Fruit fly (Drosophila melanogaster) whole organism, embryonic: ENCODE measurements around the gene CG32845.
A peak's percentile ranks its signal among the peaks of the same experiment; 100 is the strongest.

Experiments used
- CG10654 ChIP-seq: fragments of 200-800 bp; sonication (Bioruptor generic); optimal IDR thresholded peaks from 2 replicates; lab custom pipeline; 2016; ENCODE audit warnings: missing biosample characterization, missing genetic modification characterization
- CG10979 ChIP-seq: fragments of 200-800 bp; sonication (Bioruptor generic); optimal IDR thresholded peaks from 2 replicates; lab custom pipeline; 2018; ENCODE audit warnings: missing biosample characterization, mild to moderate bottlenecking, missing genetic modification characterization, moderate library complexity
- CG11398 ChIP-seq: fragments of 200-800 bp; sonication (Bioruptor generic); optimal IDR thresholded peaks from 2 replicates; lab custom pipeline; 2016; ENCODE audit warnings: missing biosample characterization, missing genetic modification characterization
- CG11723 ChIP-seq: fragments of 200-800 bp; sonication (Bioruptor generic); optimal IDR thresholded peaks from 2 replicates; lab custom pipeline; 2017; ENCODE audit warnings: missing biosample characterization, mild to moderate bottlenecking, missing genetic modification characterization
- CG13287 ChIP-seq: fragments of 200-800 bp; sonication (Bioruptor generic); IDR thresholded peaks from 2 replicates; pipeline ENCODE4 v1.3.6; 2022; ENCODE audit warnings: missing biosample characterization, missing genetic modification characterization; ENCODE audit not compliant: partially characterized antibody
- CG14014 ChIP-seq: fragments of 200-800 bp; sonication (Bioruptor generic); IDR thresholded peaks from 2 replicates; pipeline ENCODE4 v1.3.6; 2022; ENCODE audit warnings: missing biosample characterization, missing genetic modification characterization
- CG14860 ChIP-seq: fragments of 200-800 bp; sonication (Bioruptor generic); IDR thresholded peaks from 3 replicates; pipeline ENCODE4 v1.3.6; 2022; ENCODE audit warnings: missing biosample characterization, missing genetic modification characterization; ENCODE audit not compliant: partially characterized antibody
- CG17328 ChIP-seq: fragments of 200-800 bp; sonication (Bioruptor generic); IDR thresholded peaks from 2 replicates; pipeline ENCODE4 v1.3.6; 2022; ENCODE audit warnings: missing biosample characterization, missing genetic modification characterization
- CG1832 ChIP-seq: fragments of 200-800 bp; sonication (Bioruptor generic); optimal IDR thresholded peaks from 2 replicates; lab custom pipeline; 2017; ENCODE audit warnings: missing biosample characterization, mild to moderate bottlenecking, missing genetic modification characterization, inconsistent platforms
- CG18476 ChIP-seq: fragments of 200-800 bp; sonication (Bioruptor generic); optimal IDR thresholded peaks from 2 replicates; lab custom pipeline; 2016; ENCODE audit warnings: missing biosample characterization, mild to moderate bottlenecking, missing genetic modification characterization
- CG2116 ChIP-seq: fragments of 200-800 bp; sonication (Bioruptor generic); optimal IDR thresholded peaks from 3 replicates; lab custom pipeline; 2018; ENCODE audit warnings: missing biosample characterization, mild to moderate bottlenecking, missing genetic modification characterization
- CG2129 ChIP-seq: fragments of 200-800 bp; sonication (Bioruptor generic); IDR thresholded peaks from 2 replicates; pipeline ENCODE4 v1.3.6; 2022; ENCODE audit warnings: missing biosample characterization, missing genetic modification characterization; ENCODE audit not compliant: partially characterized antibody
- CG2678 ChIP-seq: fragments of 200-800 bp; sonication (Bioruptor generic); optimal IDR thresholded peaks from 3 replicates; lab custom pipeline; 2019; ENCODE audit warnings: missing biosample characterization, mild to moderate bottlenecking, missing genetic modification characterization, moderate library complexity
- CG2889 ChIP-seq: fragments of 200-800 bp; sonication (Bioruptor generic); IDR thresholded peaks from 3 replicates; pipeline ENCODE4 v1.3.6; 2022; ENCODE audit warnings: missing biosample characterization, missing genetic modification characterization
- CG3847 ChIP-seq: fragments of 200-800 bp; sonication (Bioruptor generic); IDR thresholded peaks from 2 replicates; pipeline ENCODE4 v1.3.6; 2022; ENCODE audit warnings: missing biosample characterization, missing genetic modification characterization
- CG3995 ChIP-seq: fragments of 200-800 bp; sonication (Bioruptor generic); optimal IDR thresholded peaks from 3 replicates; lab custom pipeline; 2016; ENCODE audit warnings: missing biosample characterization, missing genetic modification characterization
- CG4360 ChIP-seq: fragments of 200-800 bp; sonication (Bioruptor generic); IDR thresholded peaks from 2 replicates; pipeline ENCODE4 v1.3.6; 2022; ENCODE audit warnings: missing biosample characterization, missing genetic modification characterization
- CG4424 ChIP-seq: fragments of 200-800 bp; sonication (Bioruptor generic); optimal IDR thresholded peaks from 3 replicates; lab custom pipeline; 2016; ENCODE audit warnings: missing biosample characterization, missing genetic modification characterization
- CG4820 ChIP-seq: fragments of 200-800 bp; sonication (Bioruptor generic); optimal IDR thresholded peaks from 3 replicates; lab custom pipeline; 2016; ENCODE audit warnings: missing biosample characterization, missing genetic modification characterization
- CG4854 ChIP-seq: fragments of 200-800 bp; sonication (Bioruptor generic); optimal IDR thresholded peaks from 2 replicates; lab custom pipeline; 2016; ENCODE audit warnings: missing biosample characterization, missing genetic modification characterization, inconsistent platforms
- CG7839 ChIP-seq: fragments of 200-800 bp; sonication (Bioruptor generic); optimal IDR thresholded peaks from 3 replicates; lab custom pipeline; 2018; ENCODE audit warnings: missing biosample characterization, mild to moderate bottlenecking, missing genetic modification characterization, moderate library complexity
- CG7928 ChIP-seq: fragments of 200-800 bp; sonication (Bioruptor generic); optimal IDR thresholded peaks from 2 replicates; lab custom pipeline; 2017; ENCODE audit warnings: missing biosample characterization, mild to moderate bottlenecking, missing genetic modification characterization
- CG7987 ChIP-seq: fragments of 200-800 bp; sonication (Bioruptor generic); optimal IDR thresholded peaks from 2 replicates; lab custom pipeline; 2018; ENCODE audit warnings: missing biosample characterization, mild to moderate bottlenecking, missing genetic modification characterization, moderate library complexity
- CG9817 ChIP-seq: fragments of 200-800 bp; sonication (Bioruptor generic); optimal IDR thresholded peaks from 2 replicates; lab custom pipeline; 2018; ENCODE audit warnings: missing biosample characterization, mild to moderate bottlenecking, missing genetic modification characterization, moderate library complexity
- CG9876 ChIP-seq: fragments of 200-800 bp; sonication (Bioruptor generic); optimal IDR thresholded peaks from 2 replicates; lab custom pipeline; 2016; ENCODE audit warnings: missing biosample characterization, missing genetic modification characterization
- CkIIα-i1 ChIP-seq: fragments of 200-800 bp; sonication (Bioruptor generic); IDR thresholded peaks from 2 replicates; pipeline ENCODE4 v1.3.6; 2022; ENCODE audit warnings: missing biosample characterization, missing genetic modification characterization
- Dad ChIP-seq: fragments of 200-800 bp; sonication (Bioruptor generic); optimal IDR thresholded peaks from 3 replicates; lab custom pipeline; 2016; ENCODE audit warnings: missing biosample characterization, missing genetic modification characterization
- Dbx ChIP-seq: fragments of 200-800 bp; sonication (Bioruptor generic); IDR thresholded peaks from 3 replicates; pipeline ENCODE4 v1.3.6; 2022; ENCODE audit warnings: missing biosample characterization, missing genetic modification characterization
- E2f2 ChIP-seq: fragments of 200-800 bp; sonication (Bioruptor generic); IDR thresholded peaks from 2 replicates; pipeline ENCODE4 v1.3.6; 2022; ENCODE audit warnings: missing biosample characterization, missing genetic modification characterization
- Eip74EF ChIP-seq, 2 experiments: fragments of 200-800 bp in 1 of 2; fragments of >200 bp in 1 of 2; sonication (Bioruptor generic) in 1 of 2; optimal IDR thresholded peaks; 2 replicates each; lab custom pipeline; 2017 to 2019; ENCODE audit warnings: missing biosample characterization in 2 of 2, missing genetic modification characterization in 2 of 2, mild to moderate bottlenecking in 1 of 2, moderate library complexity in 1 of 2
- Ets65A ChIP-seq: fragments of 200-800 bp; sonication (Bioruptor generic); peaks from one replicate; lab custom pipeline; 2016; ENCODE audit warnings: missing biosample characterization, missing genetic modification characterization
- Ets97D ChIP-seq: fragments of 200-800 bp; sonication (Bioruptor generic); optimal IDR thresholded peaks from 3 replicates; lab custom pipeline; 2016; ENCODE audit warnings: missing biosample characterization, missing genetic modification characterization
- H2.0 ChIP-seq: fragments of 200-800 bp; sonication (Bioruptor generic); IDR thresholded peaks from 2 replicates; pipeline ENCODE4 v1.3.6; 2022; ENCODE audit warnings: missing biosample characterization, missing genetic modification characterization
- HLH54F ChIP-seq: fragments of 200-800 bp; sonication (Bioruptor generic); optimal IDR thresholded peaks from 3 replicates; lab custom pipeline; 2016; ENCODE audit warnings: missing biosample characterization, missing genetic modification characterization
- HmgZ ChIP-seq: fragments of 200-800 bp; sonication (Bioruptor generic); optimal IDR thresholded peaks from 2 replicates; lab custom pipeline; 2018; ENCODE audit warnings: missing biosample characterization, mild to moderate bottlenecking, missing genetic modification characterization
- Hmx ChIP-seq: fragments of 200-800 bp; sonication (Bioruptor generic); optimal IDR thresholded peaks from 2 replicates; lab custom pipeline; 2016; ENCODE audit warnings: missing biosample characterization, missing genetic modification characterization
- Rx ChIP-seq: fragments of 200-800 bp; sonication (Bioruptor generic); IDR thresholded peaks from 2 replicates; pipeline ENCODE4 v1.3.6; 2022; ENCODE audit warnings: missing biosample characterization, missing genetic modification characterization
- Xrp1 ChIP-seq: fragments of 200-800 bp; sonication (Bioruptor generic); IDR thresholded peaks from 2 replicates; pipeline ENCODE4 v1.3.6; 2022; ENCODE audit warnings: missing biosample characterization, missing genetic modification characterization
- ab ChIP-seq: fragments of 200-800 bp; sonication (Bioruptor generic); optimal IDR thresholded peaks from 2 replicates; lab custom pipeline; 2016; ENCODE audit warnings: missing biosample characterization, missing genetic modification characterization
- chif ChIP-seq, 2 experiments: fragments of 200-800 bp; sonication (Bioruptor generic); optimal IDR thresholded peaks; 3 replicates each; lab custom pipeline; 2016; ENCODE audit warnings: missing biosample characterization in 2 of 2, missing genetic modification characterization in 2 of 2
- gem ChIP-seq: fragments of 200-800 bp; sonication (Bioruptor generic); optimal IDR thresholded peaks from 2 replicates; lab custom pipeline; 2019; ENCODE audit warnings: missing biosample characterization, mild to moderate bottlenecking, missing genetic modification characterization, moderate library complexity
- her ChIP-seq: fragments of 200-800 bp; sonication (Bioruptor generic); optimal IDR thresholded peaks from 2 replicates; lab custom pipeline; 2016; ENCODE audit warnings: missing biosample characterization, missing genetic modification characterization
- klu ChIP-seq: fragments of 200-800 bp; sonication (Bioruptor generic); IDR thresholded peaks from 2 replicates; pipeline ENCODE4 v1.3.6; 2022; ENCODE audit warnings: missing biosample characterization, missing genetic modification characterization
- kni ChIP-seq: fragments of 200-800 bp; sonication (Bioruptor generic); optimal IDR thresholded peaks from 3 replicates; lab custom pipeline; 2017; ENCODE audit warnings: mild to moderate bottlenecking, missing biosample characterization, missing genetic modification reagents, missing genetic modification characterization
- nmo ChIP-seq: fragments of 200-800 bp; sonication (Bioruptor generic); optimal IDR thresholded peaks from 2 replicates; lab custom pipeline; 2018; ENCODE audit warnings: missing biosample characterization, mild to moderate bottlenecking, missing genetic modification characterization, moderate library complexity
- otp ChIP-seq: fragments of 200-800 bp; sonication (Bioruptor generic); IDR thresholded peaks from 3 replicates; pipeline ENCODE4, ENCODE4 v1.3.6; 2022; ENCODE audit warnings: missing biosample characterization, missing genetic modification characterization
- peb ChIP-seq: fragments of 200-800 bp; sonication (Bioruptor generic); IDR thresholded peaks from 2 replicates; pipeline ENCODE4 v1.3.6; 2022; ENCODE audit warnings: missing biosample characterization, missing genetic modification characterization
- pfk ChIP-seq: fragments of 200-800 bp; sonication (Bioruptor generic); optimal IDR thresholded peaks from 2 replicates; lab custom pipeline; 2018; ENCODE audit warnings: missing biosample characterization, mild to moderate bottlenecking, missing genetic modification characterization, moderate library complexity
- unc-4 ChIP-seq: fragments of 200-800 bp; sonication (Bioruptor generic); IDR thresholded peaks from 2 replicates; pipeline ENCODE4 v1.3.6; 2022; ENCODE audit warnings: missing biosample characterization, missing genetic modification characterization; ENCODE audit not compliant: partially characterized antibody

CG32845 gene

DNA sequence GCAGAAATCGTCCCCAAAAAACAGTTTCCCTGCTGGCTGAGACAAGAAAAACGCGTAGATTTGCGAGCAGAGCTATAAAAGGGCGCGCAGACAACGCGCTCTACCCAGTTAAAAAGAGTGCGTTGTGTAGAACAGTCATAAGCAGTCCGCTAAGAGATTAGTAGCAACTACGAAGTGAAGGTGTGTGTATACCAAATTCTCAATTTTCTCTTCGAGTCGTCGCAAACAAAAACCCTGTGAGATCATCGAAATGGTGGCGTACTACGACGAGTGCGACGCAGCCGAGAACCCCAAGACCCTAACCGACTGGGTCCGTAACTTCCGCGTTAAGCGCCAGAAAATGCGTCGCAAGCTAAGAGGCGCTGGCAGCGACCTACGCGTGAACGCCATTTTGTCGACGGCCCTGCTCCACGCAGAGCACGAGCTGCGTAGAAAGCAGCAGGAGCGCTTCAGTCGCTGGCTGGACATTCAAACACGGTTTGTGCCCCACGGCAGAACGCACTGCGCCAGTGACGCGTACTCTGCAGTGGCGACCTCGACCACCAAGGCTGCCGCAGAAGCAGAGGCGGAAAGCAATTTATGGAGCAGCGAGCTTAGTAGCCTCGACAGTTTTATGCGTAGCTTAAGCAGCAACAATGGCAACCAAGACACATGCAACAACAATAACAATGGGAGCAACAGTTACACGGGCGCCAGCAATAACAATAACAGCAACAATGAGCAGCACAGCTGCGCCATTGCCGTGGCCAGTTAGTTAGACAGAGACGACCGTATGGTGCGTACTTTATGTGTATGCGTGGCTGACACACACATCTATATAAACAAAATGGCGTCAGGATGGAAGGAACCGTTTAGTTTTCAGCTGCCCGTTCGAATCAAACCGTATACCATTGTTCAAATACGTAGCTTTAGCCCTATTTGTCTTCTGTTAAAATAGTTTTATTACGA lies 48.9 kb downstream of the CG32845 start (continued):
- peak; percentile 2 for TF ChIP-seq HmgZ
- no peak for TF ChIP-seq unc-4 (GFP tag; lab: Robert Waterston, UW)
- TF ChIP-seq CG9817 (tag; lab: Kevin White, UChicago), result no peak
- TF ChIP-seq CG4854 (GFP tag; lab: Kevin White, UChicago), result no peak
- TF ChIP-seq ab (GFP tag; lab: Kevin White, UChicago), result no peak
- peak; percentile 80 for TF ChIP-seq CG4360 (GFP tag; lab: Robert Waterston, UW)
- peak; percentile 43 for TF ChIP-seq CG7987 (GFP tag; lab: Kevin White, UChicago)
- peak; percentile 25 for TF ChIP-seq Dbx (GFP tag; lab: Robert Waterston, UW)
- peak in 1 of 2 experiments; percentile 81 for TF ChIP-seq Eip74EF (GFP tag; optimal IDR thresholded peaks at IDR 0.05; lab: Kevin White, UChicago)
- TF ChIP-seq CG4820 (GFP tag; lab: Kevin White, UChicago), result no peak
- 0 out of 2 replicates have a peak, but pooled peaks have one; percentile 10 for TF ChIP-seq H2.0 (GFP tag; lab: Robert Waterston, UW)
- no peak for TF ChIP-seq chif (GFP tag; optimal IDR thresholded peaks at IDR 0.05; lab: Kevin White, UChicago)
- no peak for TF ChIP-seq gem (tag; lab: Kevin White, UChicago)
- peak; percentile 10; the same call in 1 of the 3 replicates for TF ChIP-seq otp (GFP tag; lab: Robert Waterston, UW)
- TF ChIP-seq CG9876, result no peak
- TF ChIP-seq nmo, result peak; percentile 14
- TF ChIP-seq CG11398, result peak; percentile 36
- TF ChIP-seq CG1832 (GFP tag; lab: Kevin White, UChicago), result peak; percentile 52
- no peak for TF ChIP-seq CG14860 (GFP tag; lab: Robert Waterston, UW)
- no peak for TF ChIP-seq Hmx (GFP tag; lab: Kevin White, UChicago)
- TF ChIP-seq pfk, result peak; percentile 33
- no peak for TF ChIP-seq CG2678 (tag; lab: Kevin White, UChicago)
- TF ChIP-seq Xrp1 (GFP tag; lab: Robert Waterston, UW), result peak; percentile 18
- no peak for TF ChIP-seq CG2129 (GFP tag; lab: Robert Waterston, UW)
- no peak for TF ChIP-seq peb
- TF ChIP-seq CG11723, result no peak
- no peak for TF ChIP-seq CG7839 (tag; lab: Kevin White, UChicago)
- TF ChIP-seq her, result peak; percentile 60
- no peak for TF ChIP-seq Dad
- peak; percentile 51 for TF ChIP-seq Ets65A
- no peak for TF ChIP-seq CG10979 (tag; lab: Kevin White, UChicago)
- no peak for TF ChIP-seq CG3847 (GFP tag; lab: Robert Waterston, UW)
- no peak for TF ChIP-seq CG7928 (GFP tag; lab: Kevin White, UChicago)
- TF ChIP-seq Rx (GFP tag; lab: Robert Waterston, UW), result no peak
- TF ChIP-seq CG13287, result no peak; the same call in 1 of the 2 replicates
- TF ChIP-seq CkIIα-i1, result no peak
- TF ChIP-seq CG17328 (GFP tag; lab: Robert Waterston, UW), result peak; percentile 30; the same call in 1 of the 2 replicates
- no peak for TF ChIP-seq CG18476 (GFP tag; lab: Kevin White, UChicago)
- TF ChIP-seq kni (GFP tag; lab: Kevin White, UChicago), result peak; percentile 84
- peak; percentile 32; the same call in 1 of the 2 replicates for TF ChIP-seq CG14014 (GFP tag; lab: Robert Waterston, UW)
- TF ChIP-seq CG10654 (GFP tag; lab: Kevin White, UChicago), result no peak
- no peak for TF ChIP-seq HLH54F (GFP tag; lab: Kevin White, UChicago)
- no peak for TF ChIP-seq CG3995 (GFP tag; lab: Kevin White, UChicago)
- TF ChIP-seq Ets97D, result no peak
- no peak for TF ChIP-seq CG2116 (GFP tag; lab: Kevin White, UChicago)
- TF ChIP-seq CG2889 (GFP tag; lab: Robert Waterston, UW), result no peak
- TF ChIP-seq klu (GFP tag; lab: Robert Waterston, UW), result no peak
- no peak for TF ChIP-seq CG4424 (GFP tag; lab: Kevin White, UChicago)
- no peak; the same call in 1 of the 2 replicates for TF ChIP-seq E2f2 (GFP tag; lab: Robert Waterston, UW)
